Fruit fly (Drosophila melanogaster) whole organism, embryonic: Measurements from ENCODE around the gene ab.
A peak's percentile ranks its signal among the peaks of the same experiment; 100 is the strongest.

Source experiments
- Aef1 ChIP-seq: fragments of 200-800 bp; sonication (Bioruptor generic); IDR thresholded peaks from 3 replicates; pipeline ENCODE4 v1.3.6; 2022; ENCODE audit warnings: missing biosample characterization, missing genetic modification characterization
- Asciz ChIP-seq: fragments of 200-800 bp; sonication (Bioruptor generic); optimal IDR thresholded peaks from 2 replicates; lab custom pipeline; 2017; ENCODE audit warnings: missing biosample characterization, mild to moderate bottlenecking, missing genetic modification characterization, missing genetic modification reagents
- Bgb ChIP-seq: fragments of 200-800 bp; sonication (Bioruptor generic); IDR thresholded peaks from 2 replicates; pipeline ENCODE4 v1.3.6; 2022; ENCODE audit warnings: missing biosample characterization, missing genetic modification characterization; ENCODE audit not compliant: partially characterized antibody
- CG10267 ChIP-seq: fragments of 200-800 bp; sonication (Bioruptor generic); optimal IDR thresholded peaks from 2 replicates; lab custom pipeline; 2018; ENCODE audit warnings: missing biosample characterization, mild to moderate bottlenecking, missing genetic modification characterization, moderate library complexity
- CG10431 ChIP-seq: fragments of 200-800 bp; sonication (Bioruptor generic); optimal IDR thresholded peaks from 3 replicates; lab custom pipeline; 2018; ENCODE audit warnings: missing biosample characterization, mild to moderate bottlenecking, missing genetic modification characterization
- CG10654 ChIP-seq: fragments of 200-800 bp; sonication (Bioruptor generic); optimal IDR thresholded peaks from 2 replicates; lab custom pipeline; 2016; ENCODE audit warnings: missing biosample characterization, missing genetic modification characterization
- CG11695 ChIP-seq: fragments of 200-800 bp; sonication (Bioruptor generic); IDR thresholded peaks from 3 replicates; pipeline ENCODE4 v1.3.6; 2022; ENCODE audit warnings: missing biosample characterization, missing genetic modification characterization
- CG12104 ChIP-seq: fragments of 200-800 bp; sonication (Bioruptor generic); optimal IDR thresholded peaks from 3 replicates; lab custom pipeline; 2016; ENCODE audit warnings: missing biosample characterization, missing genetic modification characterization
- CG12769 ChIP-seq: fragments of 200-800 bp; sonication (Bioruptor generic); optimal IDR thresholded peaks from 2 replicates; lab custom pipeline; 2019; ENCODE audit warnings: missing biosample characterization, mild to moderate bottlenecking, missing genetic modification characterization, moderate library complexity
- CG13287 ChIP-seq: fragments of 200-800 bp; sonication (Bioruptor generic); IDR thresholded peaks from 2 replicates; pipeline ENCODE4 v1.3.6; 2022; ENCODE audit warnings: missing biosample characterization, missing genetic modification characterization; ENCODE audit not compliant: partially characterized antibody
- CG14441 ChIP-seq: fragments of 200-800 bp; sonication (Bioruptor generic); IDR thresholded peaks from 2 replicates; pipeline ENCODE4 v1.3.6; 2022; ENCODE audit warnings: missing biosample characterization, missing genetic modification characterization
- CG15073 ChIP-seq: fragments of 200-800 bp; sonication (Bioruptor generic); optimal IDR thresholded peaks from 2 replicates; lab custom pipeline; 2016; ENCODE audit warnings: missing biosample characterization, missing genetic modification characterization
- CG1603 ChIP-seq: fragments of 200-800 bp; sonication (Bioruptor generic); optimal IDR thresholded peaks from 2 replicates; lab custom pipeline; 2019; ENCODE audit warnings: missing biosample characterization, mild to moderate bottlenecking, missing genetic modification characterization, moderate library complexity
- CG18764 ChIP-seq: fragments of 200-800 bp; sonication (Bioruptor generic); optimal IDR thresholded peaks from 3 replicates; lab custom pipeline; 2016; ENCODE audit warnings: missing biosample characterization, missing genetic modification characterization
- CG2116 ChIP-seq: fragments of 200-800 bp; sonication (Bioruptor generic); optimal IDR thresholded peaks from 3 replicates; lab custom pipeline; 2018; ENCODE audit warnings: missing biosample characterization, mild to moderate bottlenecking, missing genetic modification characterization
- CG33557 ChIP-seq: fragments of 200-800 bp; sonication (Bioruptor generic); optimal IDR thresholded peaks from 2 replicates; lab custom pipeline; 2019; ENCODE audit warnings: missing biosample characterization, mild to moderate bottlenecking, missing genetic modification characterization, moderate library complexity
- CG34422 ChIP-seq: fragments of 200-800 bp; sonication (Bioruptor generic); IDR thresholded peaks from 3 replicates; pipeline ENCODE4 v1.3.6; 2022; ENCODE audit warnings: missing biosample characterization, missing genetic modification characterization
- CG7556 ChIP-seq: fragments of 200-800 bp; sonication (Bioruptor generic); optimal IDR thresholded peaks from 2 replicates; lab custom pipeline; 2017; ENCODE audit warnings: missing biosample characterization, mild to moderate bottlenecking, missing genetic modification characterization
- CG8478 ChIP-seq: fragments of >200 bp; optimal IDR thresholded peaks from 2 replicates; lab custom pipeline; 2018
- CG9932 ChIP-seq: fragments of 200-800 bp; sonication (Bioruptor generic); IDR thresholded peaks from 2 replicates; pipeline ENCODE4 v1.3.6; 2022; ENCODE audit warnings: missing biosample characterization, missing genetic modification characterization
- Chrac-16 ChIP-seq: fragments of 200-800 bp; sonication (Bioruptor generic); optimal IDR thresholded peaks from 3 replicates; lab custom pipeline; 2016; ENCODE audit warnings: missing biosample characterization, missing genetic modification characterization
- CoRest ChIP-seq: fragments of 200-800 bp; sonication (Bioruptor generic); optimal IDR thresholded peaks from 3 replicates; lab custom pipeline; 2018; ENCODE audit warnings: missing biosample characterization, mild to moderate bottlenecking, missing genetic modification characterization, moderate library complexity
- Dbx ChIP-seq: fragments of 200-800 bp; sonication (Bioruptor generic); IDR thresholded peaks from 3 replicates; pipeline ENCODE4 v1.3.6; 2022; ENCODE audit warnings: missing biosample characterization, missing genetic modification characterization
- Doc2 ChIP-seq: fragments of 200-800 bp; sonication (Bioruptor generic); IDR thresholded peaks from 2 replicates; pipeline ENCODE4 v1.3.6; 2022; ENCODE audit warnings: missing biosample characterization, missing genetic modification characterization
- ERR ChIP-seq: fragments of 200-800 bp; sonication (Bioruptor generic); optimal IDR thresholded peaks from 2 replicates; lab custom pipeline; 2016; ENCODE audit warnings: missing biosample characterization, missing genetic modification characterization
- H15 ChIP-seq: fragments of 200-800 bp; sonication (Bioruptor generic); IDR thresholded peaks from 3 replicates; pipeline ENCODE4 v1.3.6; 2022; ENCODE audit warnings: missing biosample characterization, missing genetic modification characterization
- Hsf ChIP-seq: fragments of 200-800 bp; sonication (Bioruptor generic); optimal IDR thresholded peaks from 3 replicates; lab custom pipeline; 2016; ENCODE audit warnings: missing biosample characterization, missing genetic modification characterization
- Lhr ChIP-seq: fragments of 200-800 bp; sonication (Bioruptor generic); optimal IDR thresholded peaks from 3 replicates; lab custom pipeline; 2017; ENCODE audit warnings: mild to moderate bottlenecking, missing biosample characterization, missing genetic modification reagents, missing genetic modification characterization
- NC2α ChIP-seq: fragments of 200-800 bp; sonication (Bioruptor generic); optimal IDR thresholded peaks from 2 replicates; lab custom pipeline; 2016; ENCODE audit warnings: missing biosample characterization, missing genetic modification characterization
- Oaz ChIP-seq: fragments of 200-800 bp; sonication (Bioruptor generic); IDR thresholded peaks from 2 replicates; pipeline ENCODE4 v1.3.6; 2022; ENCODE audit warnings: missing biosample characterization, missing genetic modification characterization
- Oli ChIP-seq: fragments of 200-800 bp; sonication (Bioruptor generic); optimal IDR thresholded peaks from 2 replicates; lab custom pipeline; 2018; ENCODE audit warnings: missing biosample characterization, mild to moderate bottlenecking, missing genetic modification characterization, moderate library complexity
- Sox100B ChIP-seq: fragments of 200-800 bp; sonication (Bioruptor generic); optimal IDR thresholded peaks from 3 replicates; lab custom pipeline; 2018; ENCODE audit warnings: missing biosample characterization, mild to moderate bottlenecking, missing genetic modification characterization
- TFAM ChIP-seq: fragments of 200-800 bp; sonication (Bioruptor generic); optimal IDR thresholded peaks from 2 replicates; lab custom pipeline; 2017; ENCODE audit warnings: missing biosample characterization, missing genetic modification characterization, inconsistent platforms
- Xrp1 ChIP-seq: fragments of 200-800 bp; sonication (Bioruptor generic); IDR thresholded peaks from 2 replicates; pipeline ENCODE4 v1.3.6; 2022; ENCODE audit warnings: missing biosample characterization, missing genetic modification characterization
- btn ChIP-seq: fragments of 200-800 bp; sonication (Bioruptor generic); optimal IDR thresholded peaks from 2 replicates; lab custom pipeline; 2016; ENCODE audit warnings: missing biosample characterization, missing genetic modification characterization
- crol ChIP-seq: fragments of 200-800 bp; sonication (Bioruptor generic); IDR thresholded peaks from 2 replicates; pipeline ENCODE4 v1.3.6; 2022; ENCODE audit warnings: missing biosample characterization, missing genetic modification characterization
- disco-r ChIP-seq: fragments of 200-800 bp; sonication (Bioruptor generic); optimal IDR thresholded peaks from 2 replicates; lab custom pipeline; 2016; ENCODE audit warnings: missing biosample characterization, missing genetic modification characterization
- fd102C ChIP-seq: fragments of 200-800 bp; sonication (Bioruptor generic); optimal IDR thresholded peaks from 2 replicates; lab custom pipeline; 2018; ENCODE audit warnings: missing biosample characterization, mild to moderate bottlenecking, missing genetic modification characterization, moderate library complexity
- fd64A ChIP-seq: fragments of 200-800 bp; sonication (Bioruptor generic); optimal IDR thresholded peaks from 3 replicates; lab custom pipeline; 2018; ENCODE audit warnings: missing biosample characterization, mild to moderate bottlenecking, missing genetic modification characterization
- gfzf ChIP-seq: fragments of 200-800 bp; sonication (Bioruptor generic); optimal IDR thresholded peaks from 2 replicates; lab custom pipeline; 2016; ENCODE audit warnings: missing biosample characterization, mild to moderate bottlenecking, missing genetic modification characterization, moderate library complexity
- insv ChIP-seq, 2 experiments: fragments of 200-800 bp; sonication (Bioruptor generic); optimal IDR thresholded peaks; 3 replicates each; lab custom pipeline; 2016 to 2018; ENCODE audit warnings: missing biosample characterization in 2 of 2, missing genetic modification characterization in 2 of 2
- lmd ChIP-seq: fragments of 200-800 bp; sonication (Bioruptor generic); IDR thresholded peaks from 2 replicates; pipeline ENCODE4 v1.3.6; 2022; ENCODE audit warnings: missing biosample characterization, missing genetic modification characterization
- lov ChIP-seq, 2 experiments: fragments of 200-800 bp in 1 of 2; fragments of >200 bp in 1 of 2; sonication (Bioruptor generic) in 1 of 2; IDR thresholded peaks in 1 of 2; optimal IDR thresholded peaks in 1 of 2; 2 replicates in 1 of 2; 3 replicates in 1 of 2; pipeline versions ENCODE4 v1.3.6 to Lab custom; 2017 to 2022; ENCODE audit warnings: missing biosample characterization in 1 of 2, missing genetic modification characterization in 1 of 2
- nerfin-1 ChIP-seq: fragments of 200-800 bp; sonication (Bioruptor generic); optimal IDR thresholded peaks from 3 replicates; lab custom pipeline; 2019; ENCODE audit warnings: missing biosample characterization, mild to moderate bottlenecking, missing genetic modification characterization, moderate library complexity
- pnt ChIP-seq: fragments of 200-800 bp; sonication (Bioruptor generic); optimal IDR thresholded peaks from 3 replicates; lab custom pipeline; 2016; ENCODE audit warnings: missing biosample characterization, missing genetic modification characterization
- ranshi ChIP-seq: fragments of 200-800 bp; sonication (Bioruptor generic); IDR thresholded peaks from 2 replicates; pipeline ENCODE4 v1.3.6; 2022; ENCODE audit warnings: missing biosample characterization, missing genetic modification characterization
- ttk ChIP-seq: fragments of 200-800 bp; sonication (Bioruptor generic); IDR thresholded peaks from 2 replicates; pipeline ENCODE4 v2.1.2; 2022; ENCODE audit warnings: missing biosample characterization, missing genetic modification characterization
- wek ChIP-seq: fragments of 200-800 bp; sonication (Bioruptor generic); optimal IDR thresholded peaks from 3 replicates; lab custom pipeline; 2018; ENCODE audit warnings: missing biosample characterization, mild to moderate bottlenecking, missing genetic modification characterization, moderate library complexity

ab gene

DNA sequence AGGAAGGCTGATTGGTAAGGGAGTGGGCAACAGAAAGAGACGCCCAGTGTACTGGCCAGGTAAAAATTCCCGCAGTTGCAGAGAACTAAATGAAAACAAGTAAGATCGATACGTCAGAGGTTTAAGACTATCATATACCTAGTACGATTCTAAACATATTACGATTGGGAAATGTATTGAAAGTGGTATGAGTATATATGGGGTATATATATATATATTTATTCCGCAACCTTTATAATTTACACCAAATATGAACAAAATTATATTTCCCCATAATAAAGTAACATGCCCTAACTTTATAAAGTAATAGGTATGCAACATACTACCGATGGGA is 21.4 kb upstream of the ab start (continued):
- TF ChIP-seq CG1603 (tag; lab: Kevin White, UChicago), result peak; percentile 64
- TF ChIP-seq Xrp1, result peak; percentile 86
- peak; percentile 3 for TF ChIP-seq Lhr (GFP tag; lab: Kevin White, UChicago)
- TF ChIP-seq disco-r, result no peak
- TF ChIP-seq Aef1 (GFP tag; lab: Robert Waterston, UW), result no peak
- TF ChIP-seq, all 482 proteins: peak for 133

- TF ChIP-seq Asciz (GFP tag; lab: Kevin White, UChicago) (no peak), insv (GFP tag; optimal IDR thresholded peaks at IDR 0.05; lab: Kevin White, UChicago) (no peak), Oaz (GFP tag; lab: Robert Waterston, UW) (no peak), CG15073 (GFP tag; lab: Kevin White, UChicago) (no peak), crol (GFP tag; lab: Robert Waterston, UW) (peak; percentile 71), CG18764 (GFP tag; lab: Kevin White, UChicago) (no peak), wek (GFP tag; lab: Kevin White, UChicago) (no peak), lov (optimal IDR thresholded peaks at IDR 0.05; lab: Kevin White, UChicago) (no peak), lov (GFP tag; IDR thresholded peaks at IDR 0.05; lab: Robert Waterston, UW) (0 out of 3 replicates have a peak, but pooled peaks have one; percentile 52), CG12769 (peak; percentile 1)
These were observed 20.3 kb upstream of the ab start for dm6 chr2L:11190165-11190564.

dm6 chr2L:11192691-11193090 is 17.8 kb upstream of the ab start:
- TF ChIP-seq Sox100B (GFP tag; lab: Kevin White, UChicago) (peak; percentile 23), Chrac-16 (GFP tag; lab: Kevin White, UChicago) (peak; percentile 47), CG2116 (GFP tag; lab: Kevin White, UChicago) (peak; percentile 5), Hsf (GFP tag; lab: Kevin White, UChicago) (peak; percentile 64), nerfin-1 (tag; lab: Kevin White, UChicago) (peak; percentile 45), fd64A (GFP tag; lab: Kevin White, UChicago) (no peak), lmd (GFP tag; lab: Robert Waterston, UW) (peak; percentile 56; the same call in 1 of the 2 replicates), TFAM (no peak), Dbx (GFP tag; lab: Robert Waterston, UW) (no peak), CG9932 (GFP tag; lab: Robert Waterston, UW) (no peak), CG33557 (GFP tag; lab: Kevin White, UChicago) (peak; percentile 74), H15 (GFP tag; lab: Robert Waterston, UW) (peak; percentile 67; the same call in 2 of the 3 replicates), CG34422 (GFP tag; lab: Robert Waterston, UW) (peak; percentile 49; the same call in 2 of the 3 replicates), CG7556 (peak; percentile 60), btn (GFP tag; lab: Kevin White, UChicago) (peak; percentile 8), Bgb (GFP tag; lab: Robert Waterston, UW) (no peak), CoRest (peak; percentile 69), Oli (tag; lab: Kevin White, UChicago) (peak; percentile 75), CG11695 (GFP tag; lab: Robert Waterston, UW) (no peak), ranshi (peak; percentile 61), NC2α (peak; percentile 17), fd102C (GFP tag; lab: Kevin White, UChicago) (no peak), gfzf (GFP tag; lab: Kevin White, UChicago) (no peak), Oaz (GFP tag; lab: Robert Waterston, UW) (no peak), CG12104 (peak; percentile 19), CG10431 (GFP tag; lab: Kevin White, UChicago) (no peak), CG13287 (GFP tag; lab: Robert Waterston, UW) (no peak), ERR (GFP tag; lab: Kevin White, UChicago) (no peak), CG8478 (no peak), CG10267 (tag; lab: Kevin White, UChicago) (peak; percentile 36), Doc2 (GFP tag; lab: Robert Waterston, UW) (no peak), CG10654 (peak; percentile 3), pnt (GFP tag; lab: Kevin White, UChicago) (peak; percentile 60), CG14441 (GFP tag; lab: Robert Waterston, UW) (peak; percentile 61; the same call in 1 of the 2 replicates), ttk (GFP tag; lab: Robert Waterston, UW) (peak; percentile 73)
